Worm (Caenorhabditis elegans) whole organism, young adult: ENCODE measurements around the gene rpn-9.
A peak's percentile ranks its signal among the peaks of the same experiment; 100 is the strongest.

Source experiments
- C17E4.6 ChIP-seq: fragments of 200-800 bp; sonication (Bioruptor generic); IDR thresholded peaks from 2 replicates; pipeline ENCODE4 v1.3.6; 2022; ENCODE audit warnings: missing genetic modification reagents, missing genetic modification characterization, missing compliant biosample characterization
- F10E7.11 ChIP-seq: sonication (generic microtip); optimal IDR thresholded peaks from 2 replicates; lab custom pipeline; 2017; ENCODE audit warnings: mild to moderate bottlenecking, missing genetic modification characterization, moderate library complexity, missing compliant biosample characterization
- F39B2.1 ChIP-seq: fragments of 200-800 bp; sonication (Bioruptor generic); IDR thresholded peaks from 2 replicates; pipeline ENCODE4 v1.3.6; 2022; ENCODE audit warnings: missing genetic modification reagents, missing genetic modification characterization, missing compliant biosample characterization
- F52B5.7 ChIP-seq: sonication (generic microtip); optimal IDR thresholded peaks from 2 replicates; lab custom pipeline; 2016; ENCODE audit warnings: mild to moderate bottlenecking, missing genetic modification characterization, missing compliant biosample characterization
- F55B11.4 ChIP-seq: sonication (generic microtip); optimal IDR thresholded peaks from 2 replicates; lab custom pipeline; 2016; ENCODE audit warnings: missing compliant biosample characterization, missing genetic modification characterization, borderline replicate concordance; ENCODE audit not compliant: insufficient read depth
- K12H6.12 ChIP-seq: fragments of 200-800 bp; sonication (Bioruptor generic); optimal IDR thresholded peaks from 2 replicates; lab custom pipeline; 2018; ENCODE audit warnings: mild to moderate bottlenecking, missing genetic modification characterization, missing compliant biosample characterization
- Y67H2A.10 ChIP-seq: fragments of 200-800 bp; sonication (Bioruptor generic); conservative IDR thresholded peaks from 2 replicates; pipeline ENCODE4 v1.3.6; 2022; ENCODE audit warnings: missing genetic modification reagents, missing genetic modification characterization, missing compliant biosample characterization
- athp-1 ChIP-seq: sonication (generic microtip); optimal IDR thresholded peaks from 2 replicates; lab custom pipeline; 2017; ENCODE audit warnings: mild to moderate bottlenecking, missing genetic modification characterization, missing compliant biosample characterization
- bed-1 ChIP-seq: fragments of 200-800 bp; sonication (Bioruptor generic); IDR thresholded peaks from 2 replicates; pipeline ENCODE4 v1.3.6; 2022; ENCODE audit warnings: missing genetic modification reagents, missing genetic modification characterization, missing compliant biosample characterization
- ccch-3 ChIP-seq: fragments of 200-800 bp; sonication (Bioruptor generic); optimal IDR thresholded peaks from 2 replicates; lab custom pipeline; 2018; ENCODE audit warnings: mild to moderate bottlenecking, missing genetic modification characterization, missing compliant biosample characterization
- ceh-100 ChIP-seq: fragments of 200-800 bp; sonication (Bioruptor generic); IDR thresholded peaks from 2 replicates; pipeline ENCODE4 v1.3.6; 2022; ENCODE audit warnings: missing genetic modification reagents, missing genetic modification characterization, missing compliant biosample characterization
- ceh-91 ChIP-seq: fragments of 200-800 bp; sonication (Bioruptor generic); IDR thresholded peaks from 2 replicates; pipeline ENCODE4 v1.3.6; 2022; ENCODE audit warnings: missing genetic modification reagents, missing genetic modification characterization, missing compliant biosample characterization
- chd-7 ChIP-seq: sonication (generic microtip); optimal IDR thresholded peaks from 2 replicates; lab custom pipeline; 2016; ENCODE audit warnings: mild to moderate bottlenecking, missing genetic modification characterization, moderate library complexity, missing compliant biosample characterization
- dox-1 ChIP-seq: fragments of 200-800 bp; sonication (Bioruptor generic); IDR thresholded peaks from 2 replicates; pipeline ENCODE4 v1.3.6; 2022; ENCODE audit warnings: missing genetic modification reagents, missing genetic modification characterization, missing compliant biosample characterization
- dpff-1 ChIP-seq: sonication (generic microtip); optimal IDR thresholded peaks from 2 replicates; lab custom pipeline; 2017; ENCODE audit warnings: mild to moderate bottlenecking, missing genetic modification characterization, missing compliant biosample characterization
- efl-1 ChIP-seq: fragments of 150-350 bp; optimal IDR thresholded peaks from 2 replicates; lab custom pipeline; 2014; ENCODE audit warnings: missing biosample characterization, missing genetic modification reagents, missing genetic modification characterization
- egl-44 ChIP-seq: fragments of 200-800 bp; sonication (Bioruptor generic); IDR thresholded peaks from 2 replicates; pipeline ENCODE4 v1.3.6; 2022; ENCODE audit warnings: missing genetic modification reagents, missing genetic modification characterization, missing compliant biosample characterization
- egrh-3 ChIP-seq: fragments of 200-800 bp; sonication (Bioruptor generic); IDR thresholded peaks from 2 replicates; pipeline ENCODE4 v1.3.6; 2022; ENCODE audit warnings: missing genetic modification reagents, missing genetic modification characterization, missing compliant biosample characterization
- ets-4 ChIP-seq: fragments of 200-800 bp; sonication (Bioruptor generic); optimal IDR thresholded peaks from 2 replicates; lab custom pipeline; 2018; ENCODE audit warnings: mild to moderate bottlenecking, missing genetic modification characterization, missing compliant biosample characterization
- gei-17 ChIP-seq: fragments of 200-800 bp; sonication (Bioruptor generic); optimal IDR thresholded peaks from 2 replicates; lab custom pipeline; 2018; ENCODE audit warnings: mild to moderate bottlenecking, missing genetic modification characterization, missing compliant biosample characterization
- him-1 ChIP-seq: sonication (generic microtip); optimal IDR thresholded peaks from 2 replicates; lab custom pipeline; 2016; ENCODE audit warnings: missing genotype, missing genetic modification reagents, missing genetic modification characterization, missing compliant biosample characterization
- hmg-1.2 ChIP-seq: fragments of 200-800 bp; sonication (Bioruptor generic); IDR thresholded peaks from 2 replicates; pipeline ENCODE4 v1.3.6; 2022; ENCODE audit warnings: missing genetic modification reagents, missing genetic modification characterization, missing compliant biosample characterization
- lin-26 ChIP-seq: fragments of 200-800 bp; sonication (Bioruptor generic); IDR thresholded peaks from 2 replicates; pipeline ENCODE4 v1.3.6; 2022; ENCODE audit warnings: missing genetic modification reagents, missing genetic modification characterization, missing compliant biosample characterization
- lin-40 ChIP-seq: sonication (generic microtip); optimal IDR thresholded peaks from 2 replicates; lab custom pipeline; 2016; ENCODE audit warnings: missing genetic modification characterization, mild to moderate bottlenecking, missing compliant biosample characterization, missing genotype, missing genetic modification reagents
- lsl-1 ChIP-seq: fragments of 200-800 bp; sonication (Bioruptor generic); optimal IDR thresholded peaks from 2 replicates; lab custom pipeline; 2018; ENCODE audit warnings: mild to moderate bottlenecking, missing genetic modification characterization, moderate library complexity, missing compliant biosample characterization
- madf-10 ChIP-seq: sonication (generic microtip); optimal IDR thresholded peaks from 2 replicates; lab custom pipeline; 2016; ENCODE audit warnings: mild to moderate bottlenecking, missing genetic modification characterization, missing compliant biosample characterization
- madf-3 ChIP-seq: fragments of 200-800 bp; sonication (Bioruptor generic); IDR thresholded peaks from 2 replicates; pipeline ENCODE4 v1.3.6; 2022; ENCODE audit warnings: missing genetic modification reagents, missing genetic modification characterization, missing compliant biosample characterization
- mes-4 ChIP-seq: sonication (generic microtip); optimal IDR thresholded peaks from 2 replicates; lab custom pipeline; 2016; ENCODE audit warnings: missing genotype, missing genetic modification characterization, missing compliant biosample characterization
- nfya-1 ChIP-seq: sonication (generic microtip); optimal IDR thresholded peaks from 2 replicates; lab custom pipeline; 2017; ENCODE audit warnings: antibody characterized with exemption, missing compliant biosample characterization, missing genetic modification characterization, borderline replicate concordance; ENCODE audit not compliant: insufficient read depth
- nfya-2 ChIP-seq: fragments of 200-800 bp; sonication (Bioruptor generic); IDR thresholded peaks from 2 replicates; pipeline ENCODE4 v1.3.6; 2022; ENCODE audit warnings: missing genetic modification reagents, missing genetic modification characterization, missing compliant biosample characterization
- nfyb-1 ChIP-seq: fragments of 200-800 bp; sonication (Bioruptor generic); IDR thresholded peaks from 2 replicates; pipeline ENCODE4 v1.3.6; 2022; ENCODE audit warnings: missing genetic modification reagents, missing genetic modification characterization, missing compliant biosample characterization
- nhr-120 ChIP-seq: fragments of 200-800 bp; sonication (Bioruptor generic); IDR thresholded peaks from 2 replicates; pipeline ENCODE4 v1.3.6; 2022; ENCODE audit warnings: missing genetic modification characterization, missing compliant biosample characterization
- nhr-27 ChIP-seq: fragments of 200-800 bp; sonication (Bioruptor generic); optimal IDR thresholded peaks from 2 replicates; lab custom pipeline; 2018; ENCODE audit warnings: mild to moderate bottlenecking, missing genetic modification characterization, moderate library complexity, missing compliant biosample characterization
- nhr-80 ChIP-seq: sonication (generic microtip); optimal IDR thresholded peaks from 2 replicates; lab custom pipeline; 2016; ENCODE audit warnings: missing genetic modification characterization, missing compliant biosample characterization
- pbrm-1 ChIP-seq: fragments of 200-800 bp; sonication (Bioruptor generic); IDR thresholded peaks from 2 replicates; pipeline ENCODE4 v1.3.6; 2022; ENCODE audit warnings: missing genetic modification reagents, missing genetic modification characterization, missing compliant biosample characterization
- snpc-4 ChIP-seq, 5 experiments: fragments of 150-350 bp in 1 of 5; sonication (generic microtip) in 4 of 5; optimal IDR thresholded peaks; 2 replicates each; lab custom pipeline; 2014 to 2018; ENCODE audit warnings: missing genetic modification characterization in 5 of 5, missing biosample characterization in 3 of 5, antibody characterized with exemption in 2 of 5, mild to moderate bottlenecking in 2 of 5, missing compliant biosample characterization in 2 of 5, missing genotype in 2 of 5, moderate library complexity in 2 of 5, missing genetic modification reagents in 1 of 5
- unc-130 ChIP-seq: sonication (generic microtip); optimal IDR thresholded peaks from 2 replicates; lab custom pipeline; 2016; ENCODE audit warnings: missing genetic modification reagents, missing genetic modification characterization, missing compliant biosample characterization
- zfh-2 ChIP-seq: fragments of 200-800 bp; sonication (Bioruptor generic); conservative IDR thresholded peaks from 2 replicates; pipeline ENCODE4 v1.3.6; 2022; ENCODE audit warnings: missing genetic modification reagents, missing genetic modification characterization, missing compliant biosample characterization

rpn-9 gene

DNA sequence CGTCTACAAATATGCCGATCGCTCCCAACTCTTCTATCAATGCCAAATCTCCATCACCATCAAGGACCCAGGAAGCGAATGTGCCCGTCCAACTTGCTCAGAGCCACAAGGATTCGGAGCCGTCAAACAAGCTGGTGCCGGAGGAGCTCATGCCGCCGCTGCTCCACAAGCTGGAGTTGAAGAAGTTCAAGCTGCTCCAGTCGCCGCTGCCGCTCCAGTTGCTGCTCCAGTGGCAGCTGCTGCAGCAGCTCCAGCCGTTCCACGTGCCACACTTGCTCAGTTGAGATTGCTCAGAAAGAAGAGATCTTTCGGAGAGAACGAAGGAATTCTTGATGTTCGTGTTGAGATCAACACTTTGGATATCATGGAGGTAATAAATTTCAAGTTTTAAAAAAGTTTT is 32.1 kb upstream of the rpn-9 start:
- no peak for TF ChIP-seq nhr-120
- no peak for TF ChIP-seq ceh-100 (GFP tag; lab: Robert Waterston, UW)
- TF ChIP-seq egrh-3 (GFP tag; lab: Robert Waterston, UW) = peak; percentile 83
- TF ChIP-seq F39B2.1 (GFP tag; lab: Robert Waterston, UW) = no peak
- no peak for TF ChIP-seq lsl-1
- peak; percentile 85 for TF ChIP-seq zfh-2 (GFP tag; lab: Robert Waterston, UW)
- TF ChIP-seq ets-4 (GFP tag; lab: Kevin White, UChicago) = no peak
- no peak for TF ChIP-seq unc-130 (GFP tag; lab: Kevin White, UChicago)
- no peak for TF ChIP-seq Y67H2A.10
- TF ChIP-seq C17E4.6 = no peak
- TF ChIP-seq nhr-80 = no peak
- no peak for TF ChIP-seq mes-4 (tag; lab: Kevin White, UChicago)
- no peak for TF ChIP-seq nfya-2

DNA sequence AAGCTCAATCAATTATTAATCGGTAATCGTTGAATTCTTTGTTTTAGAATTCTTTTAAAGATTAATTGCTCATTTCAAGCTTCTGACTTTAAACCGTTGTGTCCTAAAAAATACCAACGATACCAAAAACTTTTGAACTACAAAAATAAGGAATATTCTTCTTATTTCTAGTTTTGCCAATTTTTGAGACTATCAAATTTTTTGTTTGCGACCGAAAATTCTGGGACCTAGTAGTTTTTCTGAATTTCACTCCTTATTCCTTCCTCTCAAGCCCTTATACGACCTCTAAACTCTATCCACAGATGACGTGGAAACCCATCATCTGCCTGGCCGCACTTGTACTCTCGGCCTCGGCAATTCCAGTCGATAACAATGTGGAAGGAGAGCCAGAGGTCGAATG is 30.1 kb upstream of the rpn-9 start, which contains the start of gene cut-1:
Gene cut-1 (plus strand): TSS at position 301 of the 400 bp plus-strand sequence.
- no peak for TF ChIP-seq him-1
- no peak for TF ChIP-seq ceh-91
- no peak for TF ChIP-seq nhr-27 (tag; lab: Kevin White, UChicago)
- no peak for TF ChIP-seq hmg-1.2 (GFP tag; lab: Robert Waterston, UW)
- TF ChIP-seq F52B5.7 = no peak
- TF ChIP-seq chd-7 (tag; lab: Kevin White, UChicago) = no peak
- TF ChIP-seq nfyb-1 (GFP tag; lab: Robert Waterston, UW) = no peak
- TF ChIP-seq bed-1 (GFP tag; lab: Robert Waterston, UW) = no peak
- TF ChIP-seq F10E7.11 (tag; lab: Kevin White, UChicago) = no peak
- TF ChIP-seq ccch-3 (GFP tag; lab: Kevin White, UChicago) = no peak

DNA sequence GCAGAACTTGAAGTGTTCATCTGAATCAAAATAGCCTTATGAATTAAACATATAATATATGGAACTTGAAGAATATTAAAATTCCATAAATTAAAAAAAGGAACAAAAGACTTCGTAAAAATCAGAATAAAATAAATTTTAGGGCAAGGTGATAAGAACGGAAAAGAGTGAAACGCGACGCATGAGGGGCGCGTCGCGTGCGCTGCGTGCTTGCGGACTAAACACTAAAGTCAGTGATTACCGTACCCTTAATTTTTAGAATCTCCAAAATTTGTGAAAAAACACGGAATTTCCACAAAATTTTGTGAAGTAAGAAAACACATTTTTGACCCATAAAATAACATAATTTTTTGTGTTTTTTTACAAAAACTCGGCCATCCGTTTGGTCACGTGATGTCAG is 22.5 kb upstream of the rpn-9 start, which contains the start of gene T05B9.1:
Gene T05B9.1 (minus strand): TSS at position 20 of the 400 bp plus-strand sequence.
- TF ChIP-seq athp-1 (tag; lab: Kevin White, UChicago) = no peak
- peak; percentile 38 for TF ChIP-seq efl-1 (GFP tag; lab: Kevin White, UChicago)
- TF ChIP-seq snpc-4 (GFP tag; optimal IDR thresholded peaks at IDR 0.05; lab: Kevin White, UChicago) = no peak
- TF ChIP-seq snpc-4 (tag; optimal IDR thresholded peaks at IDR 0.05; lab: Kevin White, UChicago) = no peak
- TF ChIP-seq dpff-1 (tag; lab: Kevin White, UChicago) = no peak
- no peak for TF ChIP-seq nhr-120
- 0 out of 2 replicates have a peak, but pooled peaks have one; percentile 6 for TF ChIP-seq dox-1 (GFP tag; lab: Robert Waterston, UW)
- TF ChIP-seq K12H6.12 = no peak
- no peak for TF ChIP-seq F55B11.4
- no peak for TF ChIP-seq egl-44 (GFP tag; lab: Robert Waterston, UW)
- TF ChIP-seq madf-10 (tag; lab: Kevin White, UChicago) = no peak
- peak; percentile 95 for TF ChIP-seq madf-3 (GFP tag; lab: Robert Waterston, UW)
- no peak for TF ChIP-seq lin-26 (GFP tag; lab: Robert Waterston, UW)
- no peak for TF ChIP-seq lin-40 (tag; lab: Kevin White, UChicago)
- no peak for TF ChIP-seq gei-17
- no peak for TF ChIP-seq pbrm-1
- TF ChIP-seq nfya-1 (tag; lab: Kevin White, UChicago) = no peak
- peak; percentile 81 for TF ChIP-seq lsl-1
- TF ChIP-seq, all 124 proteins: peak for 4
